Fruit fly (Drosophila melanogaster) Kc167 (cell line): Measurements from ENCODE around the gene Ugt35D1.

Source experiments
- Myc ChIP-seq: fragments of >200 bp; optimal IDR thresholded peaks from 2 replicates; lab custom pipeline; 2017; ENCODE audit warnings: missing external identifiers
- Sin3A ChIP-seq: fragments of >200 bp; optimal IDR thresholded peaks from 2 replicates; lab custom pipeline; 2018; ENCODE audit warnings: missing external identifiers
- h ChIP-seq: fragments of >200 bp; optimal IDR thresholded peaks from 3 replicates; lab custom pipeline; 2018; ENCODE audit warnings: missing external identifiers
- psq ChIP-seq: fragments of >200 bp; optimal IDR thresholded peaks from 2 replicates; lab custom pipeline; 2017; ENCODE audit warnings: missing external identifiers
- ttk ChIP-seq: sonication (Bioruptor generic); optimal IDR thresholded peaks from 2 replicates; lab custom pipeline; 2017; ENCODE audit warnings: missing external identifiers

DNA sequence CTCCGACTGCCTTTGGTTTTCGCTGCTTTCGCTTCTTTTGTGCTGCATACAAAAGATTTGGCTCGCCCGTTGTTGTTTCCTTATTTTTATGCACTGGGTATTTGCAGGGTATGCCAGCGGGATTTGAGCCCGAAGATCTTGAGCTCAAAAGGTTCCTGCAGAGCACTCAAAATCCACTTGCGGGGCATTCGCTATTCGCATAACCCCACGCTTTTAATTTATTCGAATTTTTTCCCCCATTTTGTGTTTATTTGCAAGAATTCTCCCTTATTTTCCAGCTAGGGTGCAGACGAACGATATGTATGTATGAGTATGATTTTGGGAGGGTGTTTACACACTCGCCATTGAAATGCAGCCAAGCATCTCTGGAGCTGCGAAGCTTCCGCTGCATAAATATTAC is 26.9 kb upstream of the Ugt35D1 start:
- no peak for TF ChIP-seq ttk
- no peak for TF ChIP-seq Myc (lab: Kevin White, UChicago)
- TF ChIP-seq Sin3A (lab: Kevin White, UChicago): no peak
- TF ChIP-seq h (lab: Kevin White, UChicago): no peak
- TF ChIP-seq psq (lab: Kevin White, UChicago): no peak
